Worm (Caenorhabditis elegans) whole organism, L1 larva: ENCODE data around the gene T24A6.7.

Source experiments
- F16B12.6 ChIP-seq: fragments of 150-350 bp; optimal IDR thresholded peaks from 2 replicates; lab custom pipeline; 2014; ENCODE audit warnings: missing biosample characterization, missing genetic modification characterization
- aly-2 ChIP-seq: fragments of 150-350 bp; optimal IDR thresholded peaks from 2 replicates; lab custom pipeline; 2014; ENCODE audit warnings: missing biosample characterization, missing genetic modification characterization
- ama-1 ChIP-seq: fragments of 150-350 bp; optimal IDR thresholded peaks from 2 replicates; lab custom pipeline; 2014
- blmp-1 ChIP-seq: fragments of 150-350 bp; optimal IDR thresholded peaks from 2 replicates; lab custom pipeline; 2014; ENCODE audit warnings: missing biosample characterization, missing genetic modification characterization
- ceh-82 ChIP-seq, 3 experiments: fragments of 150-350 bp in 1 of 3; sonication (generic microtip) in 2 of 3; optimal IDR thresholded peaks; 2 replicates each; lab custom pipeline; 2014 to 2017; ENCODE audit warnings: missing biosample characterization in 3 of 3, missing genetic modification characterization in 3 of 3
- ceh-88 ChIP-seq: fragments of 200-800 bp; sonication (Bioruptor generic); IDR thresholded peaks from 2 replicates; pipeline ENCODE4 v1.3.6; 2022; ENCODE audit warnings: missing genetic modification characterization, missing compliant biosample characterization
- ceh-90 ChIP-seq: sonication (generic microtip); optimal IDR thresholded peaks from 2 replicates; lab custom pipeline; 2016; ENCODE audit warnings: missing genetic modification characterization, missing compliant biosample characterization
- dpl-1 ChIP-seq, 3 experiments: fragments of 150-350 bp in 2 of 3; sonication (generic microtip) in 1 of 3; optimal IDR thresholded peaks; 2 replicates each; lab custom pipeline; 2014 to 2017; ENCODE audit warnings: missing biosample characterization in 3 of 3, missing genetic modification characterization in 3 of 3, missing genetic modification reagents in 3 of 3
- efl-1 ChIP-seq, 4 experiments: fragments of 150-350 bp; optimal IDR thresholded peaks in 3 of 4; peaks in 1 of 4; 1 replicate in 1 of 4; 2 replicates in 3 of 4; lab custom pipeline; 2014; ENCODE audit warnings: missing biosample characterization in 2 of 4, missing genetic modification characterization in 2 of 4, missing genetic modification reagents in 2 of 4
- elt-2 ChIP-seq: sonication (generic microtip); optimal IDR thresholded peaks from 2 replicates; lab custom pipeline; 2016; ENCODE audit warnings: missing genetic modification characterization, mild to moderate bottlenecking, inconsistent platforms, missing compliant biosample characterization, missing genetic modification reagents
- ets-5 ChIP-seq: fragments of 200-800 bp; sonication (Bioruptor generic); IDR thresholded peaks from 2 replicates; pipeline ENCODE4 v1.3.6; 2022; ENCODE audit warnings: missing genetic modification characterization, missing compliant biosample characterization
- fkh-10 ChIP-seq: sonication (generic microtip); optimal IDR thresholded peaks from 2 replicates; lab custom pipeline; 2017; ENCODE audit warnings: missing biosample characterization, missing genetic modification reagents, missing genetic modification characterization
- fkh-8 ChIP-seq: sonication (generic microtip); optimal IDR thresholded peaks from 2 replicates; lab custom pipeline; 2016; ENCODE audit warnings: mild to moderate bottlenecking, missing genetic modification characterization, missing compliant biosample characterization
- hlh-4 ChIP-seq: sonication (generic microtip); optimal IDR thresholded peaks from 2 replicates; lab custom pipeline; 2016; ENCODE audit warnings: mild to moderate bottlenecking, missing genetic modification characterization, missing compliant biosample characterization
- isw-1 ChIP-seq: fragments of 200-800 bp; sonication (Bioruptor generic); IDR thresholded peaks from 2 replicates; pipeline ENCODE4 v1.3.6; 2022; ENCODE audit warnings: missing genetic modification characterization, missing compliant biosample characterization
- jun-1 ChIP-seq: fragments of 150-350 bp; optimal IDR thresholded peaks from 2 replicates; lab custom pipeline; 2014; ENCODE audit warnings: missing biosample characterization, missing genetic modification reagents, missing genetic modification characterization
- lin-35 ChIP-seq, 2 experiments: fragments of 150-350 bp; optimal IDR thresholded peaks; 2 replicates each; lab custom pipeline; 2014; ENCODE audit warnings: missing biosample characterization in 2 of 2, missing genetic modification characterization in 2 of 2, missing genetic modification reagents in 2 of 2
- mdl-1 ChIP-seq, 2 experiments: fragments of 150-350 bp; optimal IDR thresholded peaks; 2 replicates each; lab custom pipeline; 2014 to 2017; ENCODE audit warnings: missing biosample characterization in 2 of 2, missing genetic modification characterization in 2 of 2, inconsistent platforms in 1 of 2
- mef-2 ChIP-seq: fragments of 150-350 bp; optimal IDR thresholded peaks from 2 replicates; lab custom pipeline; 2014; ENCODE audit warnings: missing biosample characterization, missing genetic modification characterization
- mep-1 ChIP-seq: fragments of 150-350 bp; optimal IDR thresholded peaks from 2 replicates; lab custom pipeline; 2014; ENCODE audit warnings: missing biosample characterization, missing genetic modification characterization
- nhr-19 ChIP-seq: fragments of 200-800 bp; sonication (Bioruptor generic); conservative IDR thresholded peaks from 2 replicates; pipeline ENCODE4 v1.3.6; 2022; ENCODE audit warnings: missing genetic modification characterization, missing compliant biosample characterization
- nhr-20 ChIP-seq: sonication (generic microtip); optimal IDR thresholded peaks from 2 replicates; lab custom pipeline; 2016; ENCODE audit warnings: mild to moderate bottlenecking, missing genetic modification characterization, missing compliant biosample characterization
- pax-3 ChIP-seq: fragments of 200-800 bp; sonication (Bioruptor generic); optimal IDR thresholded peaks from 2 replicates; lab custom pipeline; 2018; ENCODE audit warnings: mild to moderate bottlenecking, missing genetic modification characterization, moderate library complexity, missing compliant biosample characterization
- pqm-1 ChIP-seq: sonication (generic microtip); optimal IDR thresholded peaks from 3 replicates; lab custom pipeline; 2017; ENCODE audit warnings: missing biosample characterization, missing genetic modification characterization
- tlp-1 ChIP-seq: fragments of 150-350 bp; optimal IDR thresholded peaks from 2 replicates; lab custom pipeline; 2014; ENCODE audit warnings: missing biosample characterization, missing genetic modification characterization
- unc-62 ChIP-seq: fragments of 150-350 bp; optimal IDR thresholded peaks from 2 replicates; lab custom pipeline; 2014; ENCODE audit warnings: missing biosample characterization, missing genetic modification reagents, missing genetic modification characterization
- unc-86 ChIP-seq: sonication (generic microtip); optimal IDR thresholded peaks from 2 replicates; lab custom pipeline; 2016; ENCODE audit warnings: missing genetic modification characterization, missing compliant biosample characterization
- unc-98 ChIP-seq: fragments of 200-800 bp; sonication (Bioruptor generic); IDR thresholded peaks from 2 replicates; pipeline ENCODE4 v1.3.6; 2022; ENCODE audit warnings: missing genetic modification characterization, missing compliant biosample characterization
- vab-15 ChIP-seq: sonication (generic microtip); optimal IDR thresholded peaks from 2 replicates; lab custom pipeline; 2017; ENCODE audit warnings: missing genotype, mild to moderate bottlenecking, missing genetic modification characterization, missing compliant biosample characterization
- zip-4 ChIP-seq: fragments of 200-800 bp; sonication (Bioruptor generic); optimal IDR thresholded peaks from 2 replicates; lab custom pipeline; 2018; ENCODE audit warnings: mild to moderate bottlenecking, missing genetic modification characterization, moderate library complexity, missing compliant biosample characterization
- ztf-11 ChIP-seq, 2 experiments: sonication (generic microtip); optimal IDR thresholded peaks; 2 replicates each; lab custom pipeline; 2016 to 2017; ENCODE audit warnings: missing genetic modification characterization in 2 of 2, missing biosample characterization in 1 of 2, missing compliant biosample characterization in 1 of 2

The T24A6.7 gene

DNA sequence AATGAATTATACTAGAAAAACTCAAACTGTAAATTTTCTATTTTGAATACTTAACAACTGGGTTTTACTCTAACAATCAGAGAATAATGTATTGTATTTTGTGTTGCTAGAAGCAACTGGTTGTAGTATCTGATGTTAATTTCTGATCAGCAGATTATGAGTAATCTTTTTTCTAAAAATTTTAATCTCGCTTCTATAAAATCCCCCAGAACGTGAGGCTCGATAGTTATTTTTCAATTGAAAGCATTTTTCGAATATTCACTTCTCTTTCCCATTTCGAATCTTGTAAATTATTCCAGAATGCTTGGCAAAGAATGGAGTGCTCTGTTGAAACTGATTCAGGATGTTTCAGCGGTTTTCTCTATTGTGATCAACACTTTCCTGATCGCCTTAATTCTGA, 7.2 kb upstream of the T24A6.7 start, which contains the start of gene str-227:
str-227 (plus strand) TSS at position 301 of the 400 bp plus-strand sequence.
- TF ChIP-seq fkh-8 (no peak), zip-4 (GFP tag; lab: Kevin White, UChicago) (no peak), ztf-11 (tag; optimal IDR thresholded peaks at IDR 0.05; lab: Kevin White, UChicago) (no peak), pqm-1 (no peak), dpl-1 (GFP tag; optimal IDR thresholded peaks at IDR 0.05; lab: Kevin White, UChicago) (no peak), unc-98 (GFP tag; lab: Robert Waterston, UW) (no peak), fkh-10 (GFP tag; lab: Kevin White, UChicago) (no peak), ceh-88 (GFP tag; lab: Robert Waterston, UW) (no peak), nhr-19 (GFP tag; lab: Robert Waterston, UW) (no peak), ama-1 (lab: Kevin White, UChicago) (no peak), F16B12.6 (tag; lab: Kevin White, UChicago) (no peak), vab-15 (tag; lab: Kevin White, UChicago) (no peak), ceh-82 (tag; optimal IDR thresholded peaks at IDR 0.05; lab: Kevin White, UChicago) (no peak), blmp-1 (tag; lab: Kevin White, UChicago) (no peak), hlh-4 (tag; lab: Kevin White, UChicago) (no peak), nhr-20 (no peak)
- TF ChIP-seq, all 84 proteins: peak for 0

DNA sequence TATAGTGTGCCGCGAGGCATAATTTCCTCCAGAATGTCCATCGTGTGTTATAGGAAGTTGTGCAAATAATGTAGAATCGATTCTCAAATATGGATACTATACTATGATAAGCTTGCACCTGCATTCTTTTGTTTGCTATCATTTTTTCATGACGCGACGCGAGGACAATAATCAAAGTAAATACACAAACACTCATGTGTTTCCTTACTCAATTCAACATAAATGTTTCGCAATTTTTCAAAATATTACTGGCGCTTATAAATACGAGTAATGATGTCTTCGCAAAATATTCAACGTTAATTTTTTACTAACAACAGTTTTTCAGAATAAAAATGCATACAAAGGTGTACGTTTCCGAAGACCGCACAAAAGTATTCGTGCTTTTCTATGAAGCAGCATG, 1.8 kb upstream of the T24A6.7 start, which contains the start of gene irg-1:
irg-1 (plus strand) TSS at position 326 of the 400 bp plus-strand sequence.
- no peak for TF ChIP-seq lin-35 (GFP tag; optimal IDR thresholded peaks at IDR 0.05; lab: Kevin White, UChicago)
- TF ChIP-seq unc-86: no peak
- TF ChIP-seq jun-1 (tag; lab: Kevin White, UChicago): no peak
- TF ChIP-seq elt-2 (tag; lab: Kevin White, UChicago): peak; percentile 37
- TF ChIP-seq unc-62 (GFP tag; lab: Kevin White, UChicago): no peak
- no peak for TF ChIP-seq isw-1 (GFP tag; lab: Robert Waterston, UW)

DNA sequence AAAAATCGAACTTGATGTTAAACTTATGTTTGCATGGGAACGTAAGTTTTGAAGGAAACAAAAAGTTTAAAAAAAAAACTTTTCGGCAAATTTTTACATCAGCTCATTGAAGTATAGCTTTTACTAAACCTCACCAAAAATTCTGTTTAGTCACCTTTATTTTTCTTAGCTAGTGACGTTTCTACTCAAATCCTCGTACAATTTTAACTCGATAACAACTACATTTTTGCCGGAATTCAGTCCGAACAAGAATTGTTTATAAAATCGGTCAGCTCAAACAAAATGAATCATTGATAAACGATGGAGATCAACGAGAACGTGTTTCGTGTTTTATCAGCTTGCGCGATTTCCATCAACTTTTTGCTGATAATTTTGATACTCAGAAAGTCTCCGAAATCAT, 1.8 kb downstream of the T24A6.7 start, which contains the start of gene str-260:
str-260 (plus strand) TSS at position 301 of the 400 bp plus-strand sequence.
- no peak for TF ChIP-seq mef-2 (tag; lab: Kevin White, UChicago)
- no peak for TF ChIP-seq mdl-1 (tag; optimal IDR thresholded peaks at IDR 0.05; lab: Kevin White, UChicago)

DNA sequence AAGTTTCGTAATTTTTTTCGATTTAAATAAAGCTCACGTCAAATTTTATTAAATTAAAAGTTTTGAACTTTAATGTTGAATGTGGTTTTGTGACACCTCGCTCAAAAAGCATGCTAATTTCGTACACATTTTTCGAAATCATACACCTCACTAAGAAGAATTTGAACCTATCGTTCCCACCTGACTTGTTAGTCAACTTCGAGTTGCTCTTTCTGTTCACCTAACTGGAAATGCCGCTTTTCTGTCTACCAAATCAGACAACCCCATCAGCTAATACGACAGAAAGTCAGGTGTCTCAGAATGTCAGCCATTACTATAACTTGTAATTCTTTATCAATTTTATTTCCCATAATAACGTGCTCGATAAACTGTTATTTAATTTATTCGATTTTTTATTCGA, 5.3 kb downstream of the T24A6.7 start, which contains the start of gene srbc-66:
srbc-66 (plus strand) TSS at position 301 of the 400 bp plus-strand sequence.
- TF ChIP-seq fkh-8 (peak; percentile 35), vab-15 (tag; lab: Kevin White, UChicago) (no peak)

DNA sequence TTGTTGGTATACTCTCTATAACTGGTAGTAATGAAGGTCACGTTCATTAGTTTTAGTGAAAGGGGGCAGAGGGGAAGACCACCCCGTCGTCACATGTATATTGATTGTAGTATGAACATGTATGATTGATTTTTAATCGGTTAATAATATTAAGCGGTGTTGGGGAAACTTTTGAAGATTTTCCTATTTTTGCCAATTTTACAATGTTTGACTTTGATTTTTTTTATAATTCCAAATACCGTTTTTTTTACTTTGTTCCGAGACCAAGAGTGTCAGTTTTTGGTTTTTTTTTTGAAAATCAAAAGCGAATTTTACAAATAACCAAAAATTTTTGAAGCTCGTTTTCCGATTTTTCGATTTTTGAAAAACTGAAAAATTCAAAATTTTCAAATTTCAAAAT, 10.2 kb downstream of the T24A6.7 start, which contains the start of gene nhr-221:
nhr-221 (minus strand) TSS at position 101 of the 400 bp plus-strand sequence.
- TF ChIP-seq efl-1 (optimal IDR thresholded peaks at IDR 0.05; lab: Kevin White, UChicago): no peak
- TF ChIP-seq efl-1 (GFP tag; optimal IDR thresholded peaks at IDR 0.05 in 1 of 2; lab: Kevin White, UChicago): peak in 1 of 2 experiments; percentile 47
- no peak for TF ChIP-seq tlp-1 (tag; lab: Kevin White, UChicago)

DNA sequence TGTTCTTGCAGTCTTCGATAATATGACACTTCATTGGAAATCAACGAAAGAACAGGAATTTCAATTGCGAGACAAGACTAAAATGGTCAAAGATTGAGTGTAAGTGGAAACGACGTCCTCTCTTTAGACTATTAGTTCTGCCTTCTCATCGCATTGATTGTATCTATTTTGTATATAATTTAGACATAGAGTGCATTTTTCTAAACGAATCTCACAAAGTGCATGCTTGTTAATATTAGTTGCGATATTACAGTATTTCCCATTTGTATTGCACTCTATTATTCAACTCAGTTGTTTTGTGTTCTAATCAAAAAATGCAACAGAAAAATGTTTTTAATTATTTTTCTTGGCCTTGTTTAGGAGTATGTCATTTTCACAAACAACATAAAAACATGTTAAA, 13.2 kb downstream of the T24A6.7 start, which contains the start of gene nhr-93:
nhr-93 (minus strand) TSS at position 101 of the 400 bp plus-strand sequence.
- TF ChIP-seq elt-2 (tag; lab: Kevin White, UChicago) (no peak), aly-2 (tag; lab: Kevin White, UChicago) (no peak), nhr-19 (GFP tag; lab: Robert Waterston, UW) (no peak), pax-3 (tag; lab: Kevin White, UChicago) (no peak), mep-1 (tag; lab: Kevin White, UChicago) (no peak), ceh-90 (no peak), ets-5 (GFP tag; lab: Robert Waterston, UW) (no peak), ceh-82 (tag; optimal IDR thresholded peaks at IDR 0.05; lab: Kevin White, UChicago) (no peak)
